Fruit fly (Drosophila melanogaster): ENCODE data around the gene IntS9.

IntS9 gene

DNA sequence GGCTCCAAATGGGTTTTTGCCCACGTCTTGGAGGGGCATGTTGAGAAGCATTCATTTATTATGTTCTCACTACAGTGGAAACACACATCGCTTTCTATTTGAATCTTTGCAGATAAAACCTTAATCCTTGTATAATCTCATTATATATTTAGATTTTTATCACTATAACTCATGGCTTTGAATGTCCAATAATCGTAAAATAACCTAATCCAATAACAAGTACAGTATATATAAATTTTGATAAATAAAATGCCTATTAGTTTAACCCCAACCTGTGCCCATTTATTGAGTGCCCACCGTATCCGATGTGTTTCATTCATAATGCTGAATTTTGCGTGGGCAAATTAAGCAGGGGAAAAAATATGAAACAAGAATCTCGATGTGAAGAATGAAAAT lies 41.1 kb upstream of the IntS9 start:
- TF ChIP-seq Rel (GFP tag; optimal IDR thresholded peaks at IDR 0.05) (no peak), Rel (tag; optimal IDR thresholded peaks at IDR 0.05) (no peak), foxo (GFP tag; optimal IDR thresholded peaks at IDR 0.05) (peak in 1 of 2 experiments; percentile 29), rgr (GFP tag; optimal IDR thresholded peaks at IDR 0.05) (no peak), h (GFP tag; optimal IDR thresholded peaks at IDR 0.05) (peak; percentile 31), Abd-B (GFP tag; optimal IDR thresholded peaks at IDR 0.05) (no peak), lola (GFP tag; optimal IDR thresholded peaks at IDR 0.05) (no peak), sage (GFP tag; optimal IDR thresholded peaks at IDR 0.05) (no peak), Sp1 (GFP tag; optimal IDR thresholded peaks at IDR 0.05) (no peak), tai (GFP tag; optimal IDR thresholded peaks at IDR 0.05) (peak; percentile 37), dmrt93B (GFP tag; optimal IDR thresholded peaks at IDR 0.05) (no peak), Hnf4 (GFP tag; optimal IDR thresholded peaks at IDR 0.05) (peak; percentile 5), GATAd (GFP tag; optimal IDR thresholded peaks at IDR 0.05) (no peak), Hr78 (GFP tag; optimal IDR thresholded peaks at IDR 0.05) (no peak), Myc (optimal IDR thresholded peaks at IDR 0.05) (no peak), dsf (GFP tag; optimal IDR thresholded peaks at IDR 0.05; ENCODE audit: borderline replicate concordance) (no peak), brk (GFP tag; optimal IDR thresholded peaks at IDR 0.05) (no peak), CrebA (GFP tag; optimal IDR thresholded peaks at IDR 0.05; ENCODE audit: borderline replicate concordance) (no peak), HLH106 (tag; optimal IDR thresholded peaks at IDR 0.05) (peak; percentile 38), Dfd (GFP tag; optimal IDR thresholded peaks at IDR 0.05) (no peak), N (GFP tag; optimal IDR thresholded peaks at IDR 0.05) (no peak), pan (optimal IDR thresholded peaks at IDR 0.05) (no peak)

DNA sequence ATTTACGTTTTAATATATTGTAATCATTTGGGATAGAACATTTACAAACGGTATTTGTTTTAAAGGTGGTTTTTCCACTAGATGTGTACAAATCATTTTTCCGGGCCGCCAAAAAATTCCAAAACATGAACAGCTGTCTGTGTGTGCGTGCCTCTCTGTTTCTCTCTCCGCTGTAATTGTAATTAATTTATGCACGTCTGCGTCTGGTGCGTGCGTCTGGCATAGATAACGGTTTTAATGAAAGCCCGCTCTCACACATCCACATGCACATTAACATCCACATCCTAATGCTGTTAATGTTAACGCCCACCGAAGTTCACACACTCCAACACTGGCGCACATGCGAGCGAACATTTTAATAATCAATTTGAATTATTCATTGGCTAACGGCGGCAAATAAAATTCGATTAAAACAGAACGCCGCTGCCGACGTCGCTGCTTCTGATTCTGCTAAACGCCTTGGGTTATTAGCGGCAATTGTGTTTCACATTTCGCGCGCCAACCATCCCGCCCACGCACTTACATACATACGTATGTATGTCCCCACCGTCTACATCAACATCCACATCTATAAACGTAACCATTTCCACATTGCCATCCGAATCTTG lies 40.6 kb upstream of the IntS9 start:
- TF ChIP-seq woc (GFP tag; optimal IDR thresholded peaks at IDR 0.05), result no peak
- no peak for TF ChIP-seq ey (GFP tag; optimal IDR thresholded peaks at IDR 0.05)
- no peak for TF ChIP-seq CG32264 (GFP tag; optimal IDR thresholded peaks at IDR 0.05)
- TF ChIP-seq pan (optimal IDR thresholded peaks at IDR 0.05), result no peak
- no peak for TF ChIP-seq Vsx2 (GFP tag; optimal IDR thresholded peaks at IDR 0.05; ENCODE audit: partially characterized antibody)
- no peak for TF ChIP-seq lola (GFP tag; optimal IDR thresholded peaks at IDR 0.05)
- no peak for TF ChIP-seq Rel (GFP tag; optimal IDR thresholded peaks at IDR 0.05)
- no peak for TF ChIP-seq Rel (tag; optimal IDR thresholded peaks at IDR 0.05)
- TF ChIP-seq Myc (optimal IDR thresholded peaks at IDR 0.05), result no peak
- TF ChIP-seq Sp1 (GFP tag; optimal IDR thresholded peaks at IDR 0.05), result no peak

DNA sequence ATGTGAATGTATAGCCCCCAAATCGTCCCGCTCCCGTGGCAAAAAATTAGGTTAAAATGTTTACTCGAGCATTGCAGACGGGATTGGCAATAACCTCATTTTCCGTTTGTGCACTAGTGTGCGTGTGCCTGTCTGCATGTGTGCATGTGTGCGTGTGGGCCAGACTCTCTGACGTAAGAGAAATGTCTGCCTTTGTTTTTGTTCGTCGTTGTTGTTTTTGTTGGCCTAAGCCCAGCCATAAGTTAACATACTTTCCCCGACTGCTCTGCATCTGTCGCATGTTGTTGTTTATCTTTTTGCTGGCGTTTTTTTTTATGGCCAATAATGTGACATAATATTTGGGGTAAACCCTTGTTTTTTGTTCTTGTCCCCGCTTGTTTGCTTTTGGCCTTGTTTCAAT lies 39.9 kb upstream of the IntS9 start:
- TF ChIP-seq Sp1 (GFP tag; optimal IDR thresholded peaks at IDR 0.05) (peak; percentile 3), Rel (GFP tag; optimal IDR thresholded peaks at IDR 0.05) (no peak), Rel (tag; optimal IDR thresholded peaks at IDR 0.05) (no peak), Hr83 (GFP tag; optimal IDR thresholded peaks at IDR 0.05; ENCODE audit: poor library complexity, severe bottlenecking) (peak; percentile 47), Dfd (GFP tag; optimal IDR thresholded peaks at IDR 0.05) (no peak), dl (GFP tag; optimal IDR thresholded peaks at IDR 0.05; ENCODE audit: insufficient read depth in 1 of 2, partially characterized antibody in 2 of 2) (no peak), h (GFP tag; optimal IDR thresholded peaks at IDR 0.05) (peak; percentile 7), Abd-B (GFP tag; optimal IDR thresholded peaks at IDR 0.05) (no peak)

DNA sequence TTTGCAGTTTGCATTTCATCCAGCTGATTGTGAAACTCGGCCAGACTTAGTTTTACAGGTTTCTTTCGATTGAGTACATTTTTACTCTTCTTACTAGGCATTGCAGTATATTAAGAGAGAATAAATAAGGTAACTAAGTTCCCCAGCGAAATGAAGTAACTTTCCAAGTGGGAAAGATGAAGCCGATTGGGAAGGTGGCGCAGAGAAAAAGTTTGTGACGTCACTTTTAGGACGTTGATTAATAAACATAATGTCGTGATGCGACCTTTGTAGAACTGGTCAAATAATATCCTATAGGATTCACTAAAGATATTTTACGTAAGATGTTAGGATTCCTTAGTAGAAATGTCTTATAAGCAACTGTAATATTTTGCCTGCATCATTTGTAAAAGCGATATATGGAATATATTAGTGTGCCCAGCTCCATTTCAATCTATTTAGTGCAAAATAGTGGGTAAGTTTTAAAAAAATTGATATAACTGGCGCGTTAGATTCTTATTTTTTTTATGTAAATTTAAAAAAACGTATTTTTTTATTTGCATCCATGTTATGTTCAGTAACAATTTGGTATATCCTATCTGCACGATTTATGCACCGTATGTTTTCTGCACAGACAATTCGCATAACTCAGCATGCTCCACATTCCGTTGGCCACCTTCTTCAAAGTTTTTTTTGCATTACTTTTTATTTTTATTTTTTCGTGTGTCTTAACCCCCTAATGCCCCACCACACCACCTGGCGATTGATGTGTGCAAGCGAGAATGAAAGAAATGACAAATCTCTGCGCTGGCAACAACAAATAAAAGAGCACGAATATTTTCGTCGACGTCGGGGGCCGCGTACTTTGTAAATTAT lies 38.5 kb upstream of the IntS9 start, which contains the start of gene CG32152:
CG32152 (minus strand) TSS at position 352 of the 855 bp plus-strand sequence.
- no peak for TF ChIP-seq Sp1 (GFP tag; optimal IDR thresholded peaks at IDR 0.05)

DNA sequence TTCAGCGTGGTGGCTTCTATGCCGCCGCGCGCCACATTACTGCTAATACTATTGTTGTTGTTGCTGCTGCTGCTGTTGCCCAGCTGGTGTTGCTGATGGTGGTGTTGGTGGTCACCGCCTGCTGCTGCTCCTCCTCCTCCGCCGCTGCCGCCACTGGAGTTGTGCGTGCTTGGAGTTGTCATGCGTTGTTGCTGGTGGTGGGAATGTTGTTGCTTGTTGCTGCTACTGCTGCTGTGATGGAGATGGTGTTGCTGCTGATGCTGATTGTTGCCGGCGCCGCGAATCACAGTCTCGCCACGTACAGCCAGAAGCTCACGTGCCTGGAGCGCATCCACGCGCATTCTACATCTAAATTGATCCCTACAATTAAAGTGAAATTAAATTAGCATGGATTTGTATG lies 36.1 kb upstream of the IntS9 start:
- peak; percentile 93 for TF ChIP-seq Dfd (GFP tag; optimal IDR thresholded peaks at IDR 0.05)
- no peak for TF ChIP-seq HLH106 (tag; optimal IDR thresholded peaks at IDR 0.05)

DNA sequence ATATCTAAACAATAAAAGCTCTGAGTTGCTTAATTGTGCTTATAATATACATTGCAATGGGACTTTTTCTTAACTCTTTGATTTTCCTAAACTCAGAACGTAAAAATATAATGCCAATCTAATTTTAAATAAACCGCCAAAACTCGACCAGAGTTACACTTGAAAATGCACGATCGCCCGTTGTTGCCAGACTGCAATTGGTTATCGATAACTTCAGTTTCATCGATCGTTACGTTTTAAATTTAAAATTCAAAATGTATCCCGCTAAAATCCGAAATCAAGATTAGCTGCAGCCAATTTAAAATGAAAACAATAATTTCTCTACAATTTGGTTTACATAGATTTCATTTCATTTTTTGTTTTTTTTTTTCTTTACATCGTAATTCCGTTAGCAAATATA lies 33.7 kb upstream of the IntS9 start:
- TF ChIP-seq N (GFP tag; optimal IDR thresholded peaks at IDR 0.05) (no peak), lola (GFP tag; optimal IDR thresholded peaks at IDR 0.05) (no peak), Dif (GFP tag; optimal IDR thresholded peaks at IDR 0.05; ENCODE audit: partially characterized antibody) (peak; percentile 34), ey (GFP tag; optimal IDR thresholded peaks at IDR 0.05) (no peak), sage (GFP tag; optimal IDR thresholded peaks at IDR 0.05) (no peak), HLH106 (tag; optimal IDR thresholded peaks at IDR 0.05) (no peak), brk (GFP tag; optimal IDR thresholded peaks at IDR 0.05) (peak; percentile 38)

All from whole organism, wandering third instar larva.